Worm (Caenorhabditis elegans) whole organism, mixed stage, embryonic: ENCODE results near the gene F35B3.4.

Experiments
- blmp-1 ChIP-seq: fragments of 150-350 bp; optimal IDR thresholded peaks from 2 replicates; lab custom pipeline; 2014; ENCODE audit warnings: missing biosample characterization, missing genetic modification characterization
- ceh-83 ChIP-seq: fragments of 200-800 bp; sonication (Bioruptor generic); optimal IDR thresholded peaks from 2 replicates; lab custom pipeline; 2018; ENCODE audit warnings: mild to moderate bottlenecking, missing genetic modification characterization, missing compliant biosample characterization
- ces-1 ChIP-seq: fragments of 150-350 bp; optimal IDR thresholded peaks from 2 replicates; lab custom pipeline; 2014; ENCODE audit warnings: missing biosample characterization, missing genetic modification reagents, missing genetic modification characterization
- elt-3 ChIP-seq: fragments of 150-350 bp; optimal IDR thresholded peaks from 2 replicates; lab custom pipeline; 2014; ENCODE audit warnings: missing biosample characterization, missing genetic modification characterization
- ham-2 ChIP-seq: fragments of 200-800 bp; sonication (Bioruptor generic); optimal IDR thresholded peaks from 2 replicates; lab custom pipeline; 2018; ENCODE audit warnings: mild to moderate bottlenecking, missing genetic modification characterization, missing compliant biosample characterization
- lin-13 ChIP-seq: fragments of 150-350 bp; optimal IDR thresholded peaks from 2 replicates; lab custom pipeline; 2014; ENCODE audit warnings: missing biosample characterization, missing genetic modification characterization
- sptf-1 ChIP-seq: sonication (generic microtip); optimal IDR thresholded peaks from 2 replicates; lab custom pipeline; 2017; ENCODE audit warnings: mild to moderate bottlenecking, missing genetic modification characterization, moderate library complexity, missing compliant biosample characterization
- ztf-11 ChIP-seq: fragments of 150-350 bp; optimal IDR thresholded peaks from 2 replicates; lab custom pipeline; 2014; ENCODE audit warnings: missing biosample characterization, missing genetic modification characterization

- TF ChIP-seq ztf-11 (tag; lab: Kevin White, UChicago) (no peak), ces-1 (GFP tag; lab: Kevin White, UChicago) (no peak), blmp-1 (tag; lab: Kevin White, UChicago) (no peak), ceh-83 (GFP tag; lab: Kevin White, UChicago) (no peak), ham-2 (no peak), elt-3 (tag; lab: Kevin White, UChicago) (no peak), lin-13 (tag; lab: Kevin White, UChicago) (no peak), sptf-1 (tag; lab: Kevin White, UChicago) (no peak)
These were observed 44.7 kb downstream of the F35B3.4 start, which contains the start of gene F52G3.5 for ce11 chrX:16976043-16976442.
